Worm (Caenorhabditis elegans) whole organism, young adult: ENCODE measurements around the gene F09C6.14.

Experiments
- C06A6.2 ChIP-seq: fragments of 200-800 bp; sonication (Bioruptor generic); conservative IDR thresholded peaks from 2 replicates; pipeline ENCODE4 v1.3.6; 2022; ENCODE audit warnings: missing genetic modification characterization, missing compliant biosample characterization
- D2030.7 ChIP-seq: fragments of 200-800 bp; sonication (Bioruptor generic); IDR thresholded peaks from 2 replicates; pipeline ENCODE4 v1.3.6; 2022; ENCODE audit warnings: missing genetic modification reagents, missing genetic modification characterization, missing compliant biosample characterization
- F22D6.2 ChIP-seq: sonication (generic microtip); optimal IDR thresholded peaks from 2 replicates; lab custom pipeline; 2016; ENCODE audit warnings: mild to moderate bottlenecking, missing genetic modification characterization, missing compliant biosample characterization
- F33H1.4 ChIP-seq: fragments of 200-800 bp; sonication (Bioruptor generic); IDR thresholded peaks from 2 replicates; pipeline ENCODE4 v1.3.6; 2022; ENCODE audit warnings: missing genetic modification reagents, missing genetic modification characterization, missing compliant biosample characterization
- F57A8.1 ChIP-seq: fragments of 200-800 bp; sonication (Bioruptor generic); optimal IDR thresholded peaks from 2 replicates; lab custom pipeline; 2018; ENCODE audit warnings: mild to moderate bottlenecking, missing genetic modification characterization, moderate library complexity, missing compliant biosample characterization
- F57C9.4 ChIP-seq: sonication (generic microtip); optimal IDR thresholded peaks from 2 replicates; lab custom pipeline; 2017; ENCODE audit warnings: mild to moderate bottlenecking, missing genetic modification characterization, missing compliant biosample characterization
- K11D2.4 ChIP-seq: fragments of 200-800 bp; sonication (Bioruptor generic); IDR thresholded peaks from 2 replicates; pipeline ENCODE4 v1.3.6; 2022; ENCODE audit warnings: missing genetic modification reagents, missing genetic modification characterization, missing compliant biosample characterization
- Y53F4B.3 ChIP-seq: fragments of 200-800 bp; sonication (Bioruptor generic); IDR thresholded peaks from 2 replicates; pipeline ENCODE4 v1.3.6; 2022; ENCODE audit warnings: missing genetic modification reagents, missing genetic modification characterization, missing compliant biosample characterization
- Y79H2A.3 ChIP-seq: fragments of 200-800 bp; sonication (Bioruptor generic); conservative IDR thresholded peaks from 2 replicates; pipeline ENCODE4 v1.3.6; 2022; ENCODE audit warnings: missing genetic modification reagents, missing genetic modification characterization, missing compliant biosample characterization
- Y95B8A.8 ChIP-seq: fragments of 200-800 bp; sonication (Bioruptor generic); IDR thresholded peaks from 2 replicates; pipeline ENCODE4 v1.3.6; 2022; ENCODE audit warnings: missing genetic modification reagents, missing genetic modification characterization, missing compliant biosample characterization
- ama-1 ChIP-seq, 3 experiments: fragments of 150-350 bp in 1 of 3; sonication (generic microtip) in 2 of 3; optimal IDR thresholded peaks; 2 replicates each; lab custom pipeline; 2014 to 2018; ENCODE audit warnings: missing biosample characterization in 2 of 3, missing genetic modification characterization in 2 of 3, missing genetic modification reagents in 2 of 3
- atf-7 ChIP-seq: sonication (generic microtip); optimal IDR thresholded peaks from 2 replicates; lab custom pipeline; 2017; ENCODE audit warnings: mild to moderate bottlenecking, missing genetic modification characterization, missing compliant biosample characterization
- attf-6 ChIP-seq: fragments of 200-800 bp; sonication (Bioruptor generic); IDR thresholded peaks from 2 replicates; pipeline ENCODE4 v1.3.6; 2022; ENCODE audit warnings: missing genetic modification reagents, missing genetic modification characterization, missing compliant biosample characterization
- cebp-2 ChIP-seq: fragments of 200-800 bp; sonication (Bioruptor generic); IDR thresholded peaks from 2 replicates; pipeline ENCODE4 v1.3.6; 2022; ENCODE audit warnings: missing genetic modification characterization, missing compliant biosample characterization
- efl-1 ChIP-seq: fragments of 150-350 bp; optimal IDR thresholded peaks from 2 replicates; lab custom pipeline; 2014; ENCODE audit warnings: missing biosample characterization, missing genetic modification reagents, missing genetic modification characterization
- egl-18 ChIP-seq: fragments of 200-800 bp; sonication (Bioruptor generic); IDR thresholded peaks from 2 replicates; pipeline ENCODE4 v1.3.6; 2022; ENCODE audit warnings: missing genetic modification reagents, missing genetic modification characterization, missing compliant biosample characterization
- egl-44 ChIP-seq: fragments of 200-800 bp; sonication (Bioruptor generic); IDR thresholded peaks from 2 replicates; pipeline ENCODE4 v1.3.6; 2022; ENCODE audit warnings: missing genetic modification reagents, missing genetic modification characterization, missing compliant biosample characterization
- gei-17 ChIP-seq: fragments of 200-800 bp; sonication (Bioruptor generic); optimal IDR thresholded peaks from 2 replicates; lab custom pipeline; 2018; ENCODE audit warnings: mild to moderate bottlenecking, missing genetic modification characterization, missing compliant biosample characterization
- hlh-12 ChIP-seq: sonication (generic microtip); optimal IDR thresholded peaks from 2 replicates; lab custom pipeline; 2016; ENCODE audit warnings: missing genetic modification characterization, missing compliant biosample characterization
- hlh-26 ChIP-seq: fragments of 200-800 bp; sonication (Bioruptor generic); conservative IDR thresholded peaks from 2 replicates; pipeline ENCODE4 v1.3.6; 2022; ENCODE audit warnings: missing genetic modification reagents, missing genetic modification characterization, missing compliant biosample characterization
- hmg-1.2 ChIP-seq: fragments of 200-800 bp; sonication (Bioruptor generic); IDR thresholded peaks from 2 replicates; pipeline ENCODE4 v1.3.6; 2022; ENCODE audit warnings: missing genetic modification reagents, missing genetic modification characterization, missing compliant biosample characterization
- hmg-20 ChIP-seq: fragments of 200-800 bp; sonication (Bioruptor generic); IDR thresholded peaks from 2 replicates; pipeline ENCODE4 v1.3.6; 2022; ENCODE audit warnings: missing genetic modification reagents, missing genetic modification characterization, missing compliant biosample characterization
- lin-26 ChIP-seq: fragments of 200-800 bp; sonication (Bioruptor generic); IDR thresholded peaks from 2 replicates; pipeline ENCODE4 v1.3.6; 2022; ENCODE audit warnings: missing genetic modification reagents, missing genetic modification characterization, missing compliant biosample characterization
- lin-54 ChIP-seq: fragments of 200-800 bp; sonication (Bioruptor generic); optimal IDR thresholded peaks from 2 replicates; lab custom pipeline; 2018; ENCODE audit warnings: mild to moderate bottlenecking, missing genetic modification characterization, missing compliant biosample characterization
- madf-8 ChIP-seq: fragments of 200-800 bp; sonication (Bioruptor generic); conservative IDR thresholded peaks from 2 replicates; pipeline ENCODE4 v1.3.6; 2022; ENCODE audit warnings: missing genetic modification reagents, missing genetic modification characterization, missing compliant biosample characterization
- nfya-2 ChIP-seq: fragments of 200-800 bp; sonication (Bioruptor generic); IDR thresholded peaks from 2 replicates; pipeline ENCODE4 v1.3.6; 2022; ENCODE audit warnings: missing genetic modification reagents, missing genetic modification characterization, missing compliant biosample characterization
- nhr-80 ChIP-seq: sonication (generic microtip); optimal IDR thresholded peaks from 2 replicates; lab custom pipeline; 2016; ENCODE audit warnings: missing genetic modification characterization, missing compliant biosample characterization
- rec-8 ChIP-seq, 2 experiments: sonication (generic microtip); optimal IDR thresholded peaks; 2 replicates each; lab custom pipeline; 2016; ENCODE audit warnings: mild to moderate bottlenecking in 2 of 2, missing genetic modification characterization in 2 of 2, missing genetic modification reagents in 2 of 2, missing genotype in 2 of 2, missing biosample characterization in 1 of 2, missing compliant biosample characterization in 1 of 2, moderate library complexity in 1 of 2
- snpc-1.3 ChIP-seq: sonication (generic microtip); optimal IDR thresholded peaks from 2 replicates; lab custom pipeline; 2017; ENCODE audit warnings: missing genetic modification characterization, mild to moderate bottlenecking, missing compliant biosample characterization, antibody characterized with exemption, moderate library complexity, missing genotype, missing genetic modification reagents; ENCODE audit not compliant: insufficient read depth
- tlf-1 ChIP-seq: fragments of 200-800 bp; sonication (Bioruptor generic); optimal IDR thresholded peaks from 2 replicates; lab custom pipeline; 2018; ENCODE audit warnings: mild to moderate bottlenecking, missing genetic modification characterization, missing compliant biosample characterization
- zim-3 ChIP-seq: sonication (generic microtip); optimal IDR thresholded peaks from 2 replicates; lab custom pipeline; 2017; ENCODE audit warnings: mild to moderate bottlenecking, missing genetic modification characterization, moderate library complexity, missing compliant biosample characterization
- ztf-25 ChIP-seq: fragments of 200-800 bp; sonication (Bioruptor generic); IDR thresholded peaks from 2 replicates; pipeline ENCODE4 v1.3.6; 2022; ENCODE audit warnings: missing genetic modification reagents, missing genetic modification characterization, missing compliant biosample characterization
- ztf-28 ChIP-seq: fragments of 200-800 bp; sonication (Bioruptor generic); IDR thresholded peaks from 2 replicates; pipeline ENCODE4 v1.3.6; 2022; ENCODE audit warnings: missing genetic modification reagents, missing genetic modification characterization, missing compliant biosample characterization

The F09C6.14 gene

DNA sequence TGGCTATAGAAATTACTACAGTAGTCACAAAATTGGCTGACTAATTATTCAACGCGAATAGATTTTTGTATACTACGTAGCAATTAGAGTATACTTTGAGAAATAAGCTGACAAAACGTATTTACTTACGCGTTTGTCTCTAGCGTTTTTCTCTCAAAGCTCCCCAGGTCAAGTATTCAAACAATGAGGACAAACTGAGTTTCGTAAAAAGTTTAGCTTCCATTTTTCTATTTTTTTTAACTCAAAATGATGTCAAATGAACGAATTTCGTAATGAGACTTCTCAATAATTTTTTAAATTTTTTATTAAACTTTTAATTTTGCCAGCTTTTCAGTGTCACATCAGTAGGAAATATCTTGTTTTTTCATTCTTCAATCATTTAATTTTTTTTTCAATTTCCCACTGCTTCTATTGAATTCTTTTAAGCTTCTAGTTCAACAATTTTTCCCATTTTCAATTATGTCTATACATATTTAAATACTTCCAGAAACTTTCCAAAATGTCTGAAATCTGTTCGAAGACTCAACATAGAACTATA lies 8.1 kb downstream of the F09C6.14 start, which contains the start of the genes ifas-2 and fbxa-44:
Gene ifas-2 (minus strand): TSS at position 101 of the 538 bp plus-strand sequence.
Gene fbxa-44 (plus strand): TSS at position 488 of the 538 bp plus-strand sequence.
- TF ChIP-seq F22D6.2 (tag; lab: Kevin White, UChicago), result no peak
- TF ChIP-seq snpc-1.3, result no peak
- no peak for TF ChIP-seq atf-7 (tag; lab: Kevin White, UChicago)
- TF ChIP-seq gei-17 (GFP tag; lab: Kevin White, UChicago), result no peak
- no peak for TF ChIP-seq nhr-80

DNA sequence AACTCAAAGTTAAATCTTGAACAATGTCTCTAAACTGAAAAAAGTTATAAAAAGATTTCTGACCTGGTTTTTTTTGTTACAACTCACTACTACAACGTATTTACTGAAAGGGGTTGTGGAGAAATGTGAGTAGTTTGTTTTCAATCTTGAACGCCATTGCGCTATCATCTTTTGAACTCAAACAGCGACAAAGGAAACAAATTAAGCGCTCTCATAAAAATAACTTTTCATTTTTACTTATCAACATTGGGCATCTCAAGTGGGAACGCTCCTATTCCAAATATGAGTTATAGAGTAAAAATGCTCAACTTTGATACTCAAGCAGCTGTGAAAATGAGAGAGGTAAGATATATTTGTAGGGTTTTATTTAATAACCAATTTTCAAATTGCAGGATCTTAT lies 12.7 kb downstream of the F09C6.14 start, which contains the start of gene F09C6.15:
Gene F09C6.15 (plus strand): TSS at position 301 of the 400 bp plus-strand sequence.
- TF ChIP-seq cebp-2 (GFP tag; lab: Robert Waterston, UW) (no peak), lin-54 (no peak), nhr-80 (no peak), ama-1 (optimal IDR thresholded peaks at IDR 0.05; lab: Kevin White, UChicago) (no peak), ama-1 (GFP tag; optimal IDR thresholded peaks at IDR 0.05; lab: Kevin White, UChicago) (no peak), K11D2.4 (no peak)

DNA sequence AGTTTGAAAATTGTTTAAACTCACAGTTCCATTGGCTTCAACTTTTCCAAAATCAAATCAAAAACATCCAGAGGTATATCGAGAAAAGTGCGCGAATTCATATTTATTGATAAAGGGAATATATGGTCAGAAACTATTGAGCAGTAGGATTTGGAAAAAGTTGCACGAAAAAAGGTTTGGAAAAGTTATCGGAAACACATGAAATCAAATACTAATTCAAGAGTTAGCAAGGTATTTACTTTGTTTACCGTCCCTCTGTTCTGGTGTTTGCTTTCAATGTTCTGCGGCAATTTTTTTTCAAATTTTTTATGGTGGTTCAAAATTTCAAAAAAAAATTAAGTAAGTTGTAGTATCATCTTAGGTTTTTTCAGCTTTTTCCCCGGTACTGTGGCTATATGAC lies 18.6 kb downstream of the F09C6.14 start, which contains the start of gene fbxa-45:
Gene fbxa-45 (minus strand): TSS at position 101 of the 400 bp plus-strand sequence.
- TF ChIP-seq efl-1, result no peak
- TF ChIP-seq attf-6 (GFP tag; lab: Robert Waterston, UW), result no peak
- TF ChIP-seq egl-18 (GFP tag; lab: Robert Waterston, UW), result 0 out of 2 replicates have a peak, but pooled peaks have one; percentile 26
- no peak for TF ChIP-seq nfya-2
- TF ChIP-seq rec-8 (tag; optimal IDR thresholded peaks at IDR 0.05; lab: Kevin White, UChicago), result no peak
- no peak for TF ChIP-seq Y95B8A.8 (GFP tag; lab: Robert Waterston, UW)
- no peak for TF ChIP-seq D2030.7 (GFP tag; lab: Robert Waterston, UW)

DNA sequence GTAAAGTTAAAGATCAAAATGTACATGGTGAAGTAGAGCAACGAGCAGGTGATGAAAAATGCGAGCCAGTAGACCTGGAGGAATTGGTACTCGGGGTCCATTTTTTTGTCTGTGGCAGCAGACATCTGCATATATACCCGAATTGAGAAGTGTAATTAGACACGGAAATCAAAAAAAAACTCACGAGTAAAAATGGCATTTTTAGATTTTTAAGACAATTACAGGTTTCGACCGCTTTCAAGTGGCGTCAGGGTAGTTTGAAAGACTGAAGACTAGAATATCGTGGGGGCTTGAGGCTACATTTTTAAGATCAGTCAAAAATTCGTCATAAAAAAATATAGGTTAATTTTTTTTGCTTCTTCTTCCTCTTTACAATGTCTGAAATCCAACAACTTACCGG lies 21.9 kb downstream of the F09C6.14 start, which contains the start of gene srd-68:
Gene srd-68 (minus strand): TSS at position 101 of the 400 bp plus-strand sequence.
- TF ChIP-seq hlh-12 (no peak), F57A8.1 (no peak), C06A6.2 (GFP tag; lab: Robert Waterston, UW) (no peak), hmg-20 (GFP tag; lab: Robert Waterston, UW) (no peak), ztf-28 (GFP tag; lab: Robert Waterston, UW) (no peak), D2030.7 (GFP tag; lab: Robert Waterston, UW) (no peak), madf-8 (GFP tag; lab: Robert Waterston, UW) (no peak), lin-26 (GFP tag; lab: Robert Waterston, UW) (no peak), hlh-26 (no peak), hmg-1.2 (GFP tag; lab: Robert Waterston, UW) (no peak), F33H1.4 (no peak), ztf-25 (GFP tag; lab: Robert Waterston, UW) (no peak), tlf-1 (GFP tag; lab: Kevin White, UChicago) (no peak), egl-44 (GFP tag; lab: Robert Waterston, UW) (no peak), F57C9.4 (tag; lab: Kevin White, UChicago) (no peak), Y79H2A.3 (GFP tag; lab: Robert Waterston, UW) (no peak), Y53F4B.3 (GFP tag; lab: Robert Waterston, UW) (no peak), lin-54 (no peak), zim-3 (tag; lab: Kevin White, UChicago) (no peak)
